Worm (Caenorhabditis elegans): ENCODE measurements around the gene col-164.

- TF ChIP-seq unc-30 (tag; optimal IDR thresholded peaks at IDR 0.05) (no peak), nhr-20 (tag; optimal IDR thresholded peaks at IDR 0.05) (no peak), pqm-1 (tag; optimal IDR thresholded peaks at IDR 0.05) (no peak), zag-1 (tag; optimal IDR thresholded peaks at IDR 0.05) (no peak), nhr-237 (tag; optimal IDR thresholded peaks at IDR 0.05) (no peak), lin-39 (tag; optimal IDR thresholded peaks at IDR 0.05) (no peak), nhr-28 (tag; optimal IDR thresholded peaks at IDR 0.05) (no peak), ztf-11 (tag; optimal IDR thresholded peaks at IDR 0.05) (no peak), lsy-2 (tag; optimal IDR thresholded peaks at IDR 0.05) (no peak), nhr-77 (tag; optimal IDR thresholded peaks at IDR 0.05) (no peak), ztf-4 (tag; optimal IDR thresholded peaks at IDR 0.05) (no peak), mdl-1 (tag; optimal IDR thresholded peaks at IDR 0.05) (no peak)
Observed at ce11 chrX:2144236-2144635, 51.0 kb downstream of the col-164 start.
